Fruit fly (Drosophila melanogaster): ENCODE results near the gene CG2701.
A peak's percentile ranks its signal among the peaks of the same experiment; 100 is the strongest.

CG2701 gene

DNA sequence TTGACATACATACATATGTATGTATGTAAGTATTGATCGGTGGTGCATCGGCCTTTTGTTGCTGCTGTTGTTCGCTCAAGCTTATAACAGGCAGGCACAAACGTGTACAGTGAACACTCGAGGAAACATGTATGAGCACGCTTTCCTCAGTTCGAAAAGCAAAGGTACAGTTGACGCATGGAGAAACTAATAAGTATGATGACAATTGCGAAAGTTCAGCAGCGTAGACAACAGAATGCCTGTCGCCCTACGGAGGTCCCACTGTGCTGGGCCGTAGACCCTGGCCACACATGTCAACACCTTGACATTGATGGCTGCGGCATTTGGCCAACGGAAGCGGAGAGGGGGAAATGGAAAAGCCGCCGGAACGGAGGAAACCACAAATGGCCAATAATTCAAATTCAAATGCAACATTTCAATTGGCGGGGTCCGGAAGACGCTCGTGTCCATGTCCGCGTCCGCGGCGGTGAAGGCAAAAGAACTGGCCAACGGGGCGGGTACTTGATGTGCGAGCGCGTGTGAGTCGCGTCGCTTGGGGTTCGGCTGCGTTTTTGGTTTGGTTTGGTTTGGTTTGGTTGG, 11.9 kb downstream of the CG2701 start, which contains the start of gene CG2681 (continued):
- peak; percentile 23 to 50 for TF ChIP-seq Pdp1 (GFP tag; optimal IDR thresholded peaks at IDR 0.05)
- no peak for TF ChIP-seq dm (GFP tag; optimal IDR thresholded peaks at IDR 0.05)
- TF ChIP-seq CG15479 (GFP tag; optimal IDR thresholded peaks at IDR 0.05): no peak
- no peak for TF ChIP-seq maf-S (GFP tag; optimal IDR thresholded peaks at IDR 0.05)
- no peak for TF ChIP-seq CG34376 (GFP tag; optimal IDR thresholded peaks at IDR 0.05)
- TF ChIP-seq CG17829 (tag; optimal IDR thresholded peaks at IDR 0.05): no peak
- peak; percentile 24 for TF ChIP-seq ftz-f1 (GFP tag; optimal IDR thresholded peaks at IDR 0.05)
- TF ChIP-seq Side (GFP tag; optimal IDR thresholded peaks at IDR 0.05): no peak
- TF ChIP-seq C15 (GFP tag; IDR thresholded peaks at IDR 0.05): no peak
- peak; percentile 9 for TF ChIP-seq CG12219 (GFP tag; optimal IDR thresholded peaks at IDR 0.05)
- peak; percentile 43; the same call in 1 of the 3 replicates for TF ChIP-seq Aef1 (GFP tag; IDR thresholded peaks at IDR 0.05)
- TF ChIP-seq CG8290 (GFP tag; optimal IDR thresholded peaks at IDR 0.05): no peak
- TF ChIP-seq CG8290 (tag; optimal IDR thresholded peaks at IDR 0.05): no peak
- no peak for TF ChIP-seq CG30403 (GFP tag; optimal IDR thresholded peaks at IDR 0.05)
- TF ChIP-seq CG2116 (GFP tag; optimal IDR thresholded peaks at IDR 0.05): no peak
- TF ChIP-seq PHDP (tag; optimal IDR thresholded peaks at IDR 0.05): no peak
- no peak for TF ChIP-seq CG15269 (tag; optimal IDR thresholded peaks at IDR 0.05)
- no peak for TF ChIP-seq CG18262 (tag; optimal IDR thresholded peaks at IDR 0.05)
- TF ChIP-seq wor (GFP tag; IDR thresholded peaks at IDR 0.05): peak; percentile 24; the same call in 1 of the 2 replicates
- no peak for TF ChIP-seq Sin3A (optimal IDR thresholded peaks at IDR 0.05)
- TF ChIP-seq psq (GFP tag; optimal IDR thresholded peaks at IDR 0.05): no peak
- TF ChIP-seq pita (GFP tag; optimal IDR thresholded peaks at IDR 0.05): no peak
- no peak for TF ChIP-seq Lim3 (GFP tag; IDR thresholded peaks at IDR 0.05)
- TF ChIP-seq CG32532 (GFP tag; IDR thresholded peaks at IDR 0.05): peak; percentile 62
- TF ChIP-seq otp (GFP tag; IDR thresholded peaks at IDR 0.05): 0 out of 3 replicates have a peak, but pooled peaks have one; percentile 51
- TF ChIP-seq tup (GFP tag; optimal IDR thresholded peaks at IDR 0.05): no peak
- TF ChIP-seq CTCF (GFP tag; optimal IDR thresholded peaks at IDR 0.05): no peak
- TF ChIP-seq Trl (optimal IDR thresholded peaks at IDR 0.05): no peak
- peak; percentile 8 for TF ChIP-seq Trl (GFP tag; optimal IDR thresholded peaks at IDR 0.05)
- TF ChIP-seq Deaf1 (tag; optimal IDR thresholded peaks at IDR 0.05): no peak
- no peak for TF ChIP-seq h (optimal IDR thresholded peaks at IDR 0.05)
- peak; percentile 48 for TF ChIP-seq sob (GFP tag; IDR thresholded peaks at IDR 0.05)
- no peak for TF ChIP-seq toy (GFP tag; IDR thresholded peaks at IDR 0.05)
- TF ChIP-seq cato (GFP tag; optimal IDR thresholded peaks at IDR 0.05; ENCODE audit: borderline replicate concordance): no peak
- peak; percentile 23 for TF ChIP-seq zfh2 (GFP tag; optimal IDR thresholded peaks at IDR 0.05)
- TF ChIP-seq lola (GFP tag; optimal IDR thresholded peaks at IDR 0.05): no peak
- no peak for TF ChIP-seq Dip2 (GFP tag; IDR thresholded peaks at IDR 0.05)
- no peak for TF ChIP-seq Fer1 (GFP tag; optimal IDR thresholded peaks at IDR 0.05)
- 0 out of 3 replicates have a peak, but pooled peaks have one; percentile 28 for TF ChIP-seq CG17361 (GFP tag; IDR thresholded peaks at IDR 0.05)
- TF ChIP-seq CG4707 (GFP tag; optimal IDR thresholded peaks at IDR 0.05): no peak
- no peak for TF ChIP-seq CG7271 (tag; optimal IDR thresholded peaks at IDR 0.05)
- no peak for TF ChIP-seq nau (GFP tag; optimal IDR thresholded peaks at IDR 0.05)
- peak; percentile 43 for TF ChIP-seq lilli (GFP tag; optimal IDR thresholded peaks at IDR 0.05)
- no peak for TF ChIP-seq tap (tag; optimal IDR thresholded peaks at IDR 0.05)
- TF ChIP-seq CG17568 (GFP tag; optimal IDR thresholded peaks at IDR 0.05): no peak
- no peak for TF ChIP-seq cad (GFP tag; optimal IDR thresholded peaks at IDR 0.05)
- TF ChIP-seq Awh (GFP tag; IDR thresholded peaks at IDR 0.05): peak; percentile 49; the same call in 1 of the 2 replicates
- TF ChIP-seq Atf3 (GFP tag; optimal IDR thresholded peaks at IDR 0.05): no peak
- TF ChIP-seq CG4730 (GFP tag; IDR thresholded peaks at IDR 0.05): no peak
- peak; percentile 39; the same call in 2 of the 3 replicates for TF ChIP-seq ase (GFP tag; IDR thresholded peaks at IDR 0.05)
- TF ChIP-seq CG9215 (GFP tag; IDR thresholded peaks at IDR 0.05): peak; percentile 41; the same call in 1 of the 2 replicates
- peak; percentile 37; the same call in 1 of the 2 replicates for TF ChIP-seq Oaz (GFP tag; IDR thresholded peaks at IDR 0.05)
- TF ChIP-seq Antp (GFP tag; optimal IDR thresholded peaks at IDR 0.05): peak; percentile 46

All from whole organism, embryonic.